Fruit fly (Drosophila melanogaster) whole organism, larva: ENCODE measurements around the gene CG18766.

ENCODE experiments used
- noc ChIP-seq: fragments of 200-800 bp; sonication (Bioruptor generic); optimal IDR thresholded peaks from 3 replicates; lab custom pipeline; 2019; ENCODE audit warnings: missing biosample characterization, mild to moderate bottlenecking, missing genetic modification characterization, moderate library complexity

Gene CG18766

dm6 chr3R:27209561-27210275 is 35.3 kb downstream of the CG18766 start:
- TF ChIP-seq noc: no peak

- TF ChIP-seq noc: no peak
Observed at dm6 chr3R:27208724-27209343, 36.2 kb downstream of the CG18766 start.

dm6 chr3R:27204694-27205414 is 40.2 kb downstream of the CG18766 start:
- peak; percentile 50 for TF ChIP-seq noc

dm6 chr3R:27203856-27204255 is 41.2 kb downstream of the CG18766 start:
- no peak for TF ChIP-seq noc

dm6 chr3R:27202330-27202729 is 42.7 kb downstream of the CG18766 start:
- TF ChIP-seq noc: no peak

dm6 chr3R:27201538-27202281 is 43.3 kb downstream of the CG18766 start:
- TF ChIP-seq noc: no peak

dm6 chr3R:27198883-27199780 is 45.9 kb downstream of the CG18766 start:
- TF ChIP-seq noc: no peak

- TF ChIP-seq noc: no peak
Observed at dm6 chr3R:27197581-27197980, 47.5 kb downstream of the CG18766 start.

dm6 chr3R:27196866-27197265 is 48.2 kb downstream of the CG18766 start:
- TF ChIP-seq noc: no peak

dm6 chr3R:27194106-27194505 is 50.9 kb downstream of the CG18766 start, which contains the start of gene Ser:
TSS of gene Ser (minus strand) at chr3R:27194267.
- no peak for TF ChIP-seq noc

dm6 chr3R:27193079-27193478 is 52.0 kb downstream of the CG18766 start:
- TF ChIP-seq noc: no peak
